Worm (Caenorhabditis elegans): ENCODE data around the gene msp-77.
"Not testable (repeated sequence)": the region's sequence is repeated elsewhere in the genome, so short reads cannot be mapped to it uniquely, and the experiment has no call there.

The msp-77 gene

DNA sequence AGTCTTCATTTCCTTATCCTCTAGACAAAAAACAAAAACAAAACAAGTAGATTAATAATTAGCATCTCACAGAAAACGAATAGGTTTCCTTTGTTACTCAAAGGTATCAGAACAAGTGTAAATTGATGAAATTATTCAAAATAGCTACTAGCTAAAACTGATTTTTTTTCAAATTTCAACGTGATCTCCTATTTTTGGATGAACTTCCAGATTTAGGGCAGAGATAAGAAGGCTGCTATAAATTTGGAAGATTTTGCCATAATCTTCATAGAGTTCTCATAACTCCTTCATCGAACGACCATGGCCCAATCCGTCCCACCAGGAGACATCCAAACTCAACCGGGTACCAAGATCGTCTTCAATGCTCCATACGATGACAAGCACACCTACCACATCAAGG lies at the start of gene msp-77:
Gene msp-77 (plus strand): TSS at position 301 of the 400 bp plus-strand sequence.
- not testable (repeated sequence) for TF ChIP-seq him-1, W03F9.2, dao-5 (tag; optimal IDR thresholded peaks at IDR 0.05)

DNA sequence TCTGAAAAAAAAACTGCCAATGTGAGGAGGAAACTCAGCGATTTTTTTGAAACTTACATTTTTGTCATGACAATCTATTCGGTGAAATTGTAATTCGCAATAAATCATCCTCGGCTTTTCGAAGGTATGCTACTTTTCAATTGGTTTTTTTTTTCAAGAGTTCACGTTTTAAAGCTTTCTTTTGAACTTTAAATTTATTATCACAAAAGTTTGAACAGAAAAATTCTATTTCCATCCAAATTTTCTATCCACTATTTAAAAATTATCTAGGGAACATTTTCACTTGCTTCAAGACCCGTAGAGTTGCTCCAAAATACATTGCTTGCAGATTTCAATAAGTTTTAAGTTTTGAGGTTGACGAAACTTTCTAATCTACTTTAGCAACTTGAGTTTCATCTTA lies 47.9 kb upstream of the msp-77 start, which contains the start of gene K07F5.6:
Gene K07F5.6 (minus strand): TSS at position 101 of the 400 bp plus-strand sequence.
- TF ChIP-seq W03F9.2 (tag; optimal IDR thresholded peaks at IDR 0.05) (no peak), dao-5 (tag; optimal IDR thresholded peaks at IDR 0.05) (no peak), him-1 (tag; optimal IDR thresholded peaks at IDR 0.05) (no peak)

DNA sequence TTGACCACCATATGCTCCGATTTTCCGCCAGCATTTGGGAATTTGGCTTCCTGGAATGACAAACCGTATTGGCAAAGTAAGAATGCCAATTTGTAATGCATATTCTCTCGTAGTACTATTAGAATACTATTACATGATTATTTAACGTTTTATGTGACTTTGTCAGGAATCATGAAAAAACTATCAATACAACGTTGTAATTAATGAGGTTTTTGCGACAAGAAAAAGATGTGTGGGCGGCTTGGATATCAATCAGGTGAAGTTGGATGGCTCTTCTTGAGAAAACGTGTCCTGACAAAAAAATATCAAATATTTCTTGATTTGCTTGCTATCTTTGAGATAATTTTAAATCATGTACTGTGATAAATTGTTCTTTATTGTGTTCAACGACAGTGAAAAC lies 46.4 kb upstream of the msp-77 start, which contains the start of gene K07F5.7:
Gene K07F5.7 (minus strand): TSS at position 101 of the 400 bp plus-strand sequence.
- TF ChIP-seq him-1 (tag; optimal IDR thresholded peaks at IDR 0.05): no peak
- no peak for TF ChIP-seq dao-5 (tag; optimal IDR thresholded peaks at IDR 0.05)
- TF ChIP-seq W03F9.2 (tag; optimal IDR thresholded peaks at IDR 0.05): no peak

DNA sequence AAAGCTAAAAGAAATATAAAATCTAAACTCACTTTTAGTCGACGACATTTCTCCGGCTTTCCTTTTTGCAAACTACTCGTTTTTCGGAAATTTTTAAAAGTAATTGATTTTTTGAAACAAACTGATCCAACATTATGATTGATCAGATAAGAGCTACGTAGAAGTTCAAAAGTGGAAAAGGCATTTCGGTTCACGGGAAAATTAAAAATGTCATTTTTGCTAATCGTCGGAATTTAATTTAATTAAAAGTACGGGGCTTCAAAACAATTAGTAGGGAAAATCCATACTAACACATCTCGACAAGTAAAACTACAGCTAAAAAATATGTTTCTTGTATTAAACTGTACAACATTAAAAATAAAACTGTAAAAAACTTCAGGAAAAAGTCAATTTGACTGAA lies 44.8 kb upstream of the msp-77 start, which contains the start of gene K07F5.8:
Gene K07F5.8 (minus strand): TSS at position 101 of the 400 bp plus-strand sequence.
- TF ChIP-seq him-1 (tag; optimal IDR thresholded peaks at IDR 0.05): no peak
- TF ChIP-seq dao-5 (tag; optimal IDR thresholded peaks at IDR 0.05): no peak
- TF ChIP-seq W03F9.2 (tag; optimal IDR thresholded peaks at IDR 0.05): no peak

DNA sequence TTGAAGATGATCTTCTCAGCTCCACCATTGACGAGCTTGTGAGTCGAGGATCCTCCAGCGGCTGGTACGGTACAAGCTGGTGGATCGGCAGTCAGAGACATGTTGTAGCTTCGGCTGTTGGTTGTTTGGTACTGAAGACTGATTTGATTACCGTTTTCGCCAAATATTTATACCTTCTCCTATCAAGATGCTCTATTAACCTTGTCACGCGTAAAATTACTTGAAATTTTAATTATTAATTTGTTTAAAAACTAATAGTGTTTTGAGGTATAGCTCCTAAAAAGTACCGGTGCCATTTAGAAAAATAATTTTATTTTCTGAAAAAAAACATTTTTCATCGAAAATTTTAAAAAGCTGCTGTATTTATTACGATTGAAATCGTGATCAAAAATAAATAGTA lies 43.5 kb upstream of the msp-77 start, which contains the start of gene ssp-10:
Gene ssp-10 (minus strand): TSS at position 101 of the 400 bp plus-strand sequence.
- TF ChIP-seq W03F9.2 (tag; optimal IDR thresholded peaks at IDR 0.05) (no peak), him-1 (tag; optimal IDR thresholded peaks at IDR 0.05) (no peak), dao-5 (tag; optimal IDR thresholded peaks at IDR 0.05) (no peak)

DNA sequence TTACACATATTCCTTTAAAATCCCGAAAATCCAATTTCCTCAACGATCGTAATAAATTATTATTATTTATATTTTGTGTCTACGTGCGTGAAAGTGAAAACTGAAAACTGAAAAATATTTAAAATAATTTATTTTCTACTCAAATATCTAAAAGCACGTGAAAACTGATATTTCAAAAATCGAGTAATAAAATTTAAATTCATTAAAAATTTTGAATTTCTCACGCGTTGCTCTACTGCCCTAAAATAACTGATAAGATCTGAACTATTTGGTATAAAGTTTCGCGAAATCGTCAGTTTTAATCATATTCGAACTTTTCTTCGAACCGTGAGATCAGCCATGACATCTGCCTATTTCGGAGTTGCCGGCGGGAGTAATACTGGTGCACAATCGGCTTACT lies 42.2 kb upstream of the msp-77 start, which contains the start of gene ssq-1:
Gene ssq-1 (plus strand): TSS at position 301 of the 400 bp plus-strand sequence.
- TF ChIP-seq dao-5 (tag; optimal IDR thresholded peaks at IDR 0.05): no peak
- TF ChIP-seq him-1 (tag; optimal IDR thresholded peaks at IDR 0.05): no peak
- no peak for TF ChIP-seq W03F9.2 (tag; optimal IDR thresholded peaks at IDR 0.05)

DNA sequence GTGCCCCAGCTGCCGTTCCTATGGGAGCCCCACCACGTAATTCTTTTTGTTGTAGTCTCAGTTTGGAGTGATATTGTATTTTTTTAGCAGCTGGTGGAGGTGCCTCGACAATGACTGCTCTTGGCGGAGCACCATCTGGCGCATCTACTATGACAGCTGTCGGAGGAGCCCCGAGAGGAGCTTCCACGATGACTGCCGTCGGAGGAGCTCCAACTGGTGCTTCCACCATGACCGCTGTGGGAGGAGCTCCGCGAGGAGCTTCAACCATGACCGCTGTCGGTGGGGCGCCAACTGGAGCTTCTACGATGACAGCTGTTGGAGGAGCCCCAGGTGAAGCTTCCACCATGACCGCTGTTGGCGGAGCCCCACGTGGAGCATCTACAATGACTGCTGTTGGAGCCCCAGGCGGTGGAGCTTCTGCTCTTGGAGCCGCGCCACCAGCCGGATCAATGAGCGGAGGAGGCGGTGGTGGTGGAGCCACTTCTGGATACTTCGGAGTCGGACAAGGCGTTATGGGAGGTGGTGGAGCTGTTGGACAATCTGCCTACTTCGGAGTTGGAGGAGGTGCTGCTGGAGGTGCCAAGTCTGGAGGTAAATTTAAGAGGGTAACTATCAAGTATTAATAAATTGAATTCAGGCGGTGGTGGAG lies 41.5 kb upstream of the msp-77 start:
- no peak for TF ChIP-seq dao-5 (tag; optimal IDR thresholded peaks at IDR 0.05)
- TF ChIP-seq him-1 (tag; optimal IDR thresholded peaks at IDR 0.05): no peak
- no peak for TF ChIP-seq W03F9.2 (tag; optimal IDR thresholded peaks at IDR 0.05)

DNA sequence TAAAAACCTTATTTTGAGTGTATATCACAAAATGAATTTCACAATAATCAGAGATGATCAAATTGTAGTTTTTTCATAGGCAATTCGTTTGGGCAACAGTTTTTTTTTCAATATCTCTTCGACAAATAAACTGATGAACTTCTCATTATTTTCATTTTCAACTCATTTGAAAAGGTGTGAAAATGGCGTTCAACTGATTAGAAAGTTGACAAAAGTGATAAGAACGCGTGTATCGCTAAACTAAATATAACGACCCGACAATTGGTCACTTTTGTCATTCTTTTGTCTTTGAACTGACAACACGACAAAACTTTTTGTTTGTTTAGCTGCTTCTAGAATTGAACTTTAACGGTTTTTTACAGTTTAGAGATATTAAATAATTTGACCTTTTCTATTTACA lies 39.5 kb upstream of the msp-77 start:
- no peak for TF ChIP-seq dao-5 (tag; optimal IDR thresholded peaks at IDR 0.05)
- TF ChIP-seq W03F9.2 (tag; optimal IDR thresholded peaks at IDR 0.05): no peak

DNA sequence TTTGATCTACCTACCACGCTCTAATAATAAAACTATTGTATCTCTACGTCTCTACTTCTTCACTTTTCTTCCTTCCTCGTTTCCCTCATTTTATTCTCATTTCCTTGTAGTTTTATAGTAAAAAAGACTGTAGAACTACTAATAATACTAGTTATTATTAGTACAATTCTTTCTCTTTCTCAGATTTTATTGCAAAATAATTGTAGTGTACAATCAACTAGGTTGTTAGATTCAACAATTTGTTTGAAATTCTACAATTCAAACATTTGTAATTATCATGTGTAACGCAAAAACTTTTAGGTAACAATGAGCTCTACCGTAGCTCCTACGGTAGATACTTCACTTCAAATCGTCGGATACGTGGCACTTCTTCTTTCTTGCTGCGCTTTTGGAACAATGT lies 38.7 kb upstream of the msp-77 start, which contains the start of gene K07F5.12:
Gene K07F5.12 (plus strand): TSS at position 301 of the 400 bp plus-strand sequence.
- no peak for TF ChIP-seq dao-5 (tag; optimal IDR thresholded peaks at IDR 0.05)
- TF ChIP-seq W03F9.2 (tag; optimal IDR thresholded peaks at IDR 0.05): no peak
- TF ChIP-seq him-1 (tag; optimal IDR thresholded peaks at IDR 0.05): no peak

DNA sequence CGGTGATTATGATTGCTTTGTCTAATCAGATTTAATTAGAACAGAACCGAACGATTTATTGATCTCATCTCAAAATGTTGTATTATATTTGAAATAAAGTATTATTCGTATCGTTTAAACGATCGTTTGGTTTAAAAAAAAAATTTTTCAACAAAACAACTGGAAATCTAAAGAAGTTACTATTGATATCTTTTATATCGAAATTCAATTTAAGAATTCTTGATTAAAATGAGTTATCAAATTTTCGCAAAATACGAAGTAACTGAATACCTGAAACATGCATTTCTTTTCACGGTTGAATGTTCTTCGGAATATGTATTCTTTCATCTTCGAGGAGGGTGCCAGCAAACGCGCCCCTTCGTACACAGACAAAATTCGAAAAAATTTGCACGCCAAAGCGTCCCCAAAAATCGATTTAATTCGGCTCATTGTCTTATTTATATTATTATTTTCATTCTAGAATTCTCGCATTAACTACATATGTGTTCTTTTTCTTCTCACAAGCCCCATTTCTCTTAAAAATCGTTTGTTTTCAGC lies 36.4 kb upstream of the msp-77 start, which contains the start of gene npp-1:
Gene npp-1 (plus strand): TSS at position 537 of the 537 bp plus-strand sequence.
- no peak for TF ChIP-seq dao-5 (tag; optimal IDR thresholded peaks at IDR 0.05)
- peak; percentile 75 for TF ChIP-seq W03F9.2 (tag; optimal IDR thresholded peaks at IDR 0.05)
- no peak for TF ChIP-seq him-1 (tag; optimal IDR thresholded peaks at IDR 0.05)

DNA sequence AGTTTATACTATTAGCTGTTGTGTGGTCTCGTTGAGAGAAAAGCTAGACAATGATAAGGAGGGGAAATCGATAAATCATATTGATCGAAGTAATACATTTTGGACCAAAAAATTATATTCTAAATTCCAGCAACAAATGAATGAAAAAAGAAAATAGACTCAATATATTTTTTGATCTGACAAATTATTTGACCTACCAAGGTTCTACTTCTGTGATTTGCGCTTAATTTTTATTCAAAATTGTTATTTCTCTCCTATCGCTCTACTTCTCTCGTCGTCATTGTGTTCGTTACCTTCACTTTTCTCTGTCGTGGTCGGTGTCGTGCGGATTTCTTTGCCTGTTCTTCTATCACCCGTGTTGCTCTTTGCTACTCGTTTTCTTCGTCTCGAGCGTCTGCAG lies 35.5 kb upstream of the msp-77 start:
- no peak for TF ChIP-seq W03F9.2 (tag; optimal IDR thresholded peaks at IDR 0.05)
- no peak for TF ChIP-seq him-1 (tag; optimal IDR thresholded peaks at IDR 0.05)
- TF ChIP-seq dao-5 (tag; optimal IDR thresholded peaks at IDR 0.05): no peak

DNA sequence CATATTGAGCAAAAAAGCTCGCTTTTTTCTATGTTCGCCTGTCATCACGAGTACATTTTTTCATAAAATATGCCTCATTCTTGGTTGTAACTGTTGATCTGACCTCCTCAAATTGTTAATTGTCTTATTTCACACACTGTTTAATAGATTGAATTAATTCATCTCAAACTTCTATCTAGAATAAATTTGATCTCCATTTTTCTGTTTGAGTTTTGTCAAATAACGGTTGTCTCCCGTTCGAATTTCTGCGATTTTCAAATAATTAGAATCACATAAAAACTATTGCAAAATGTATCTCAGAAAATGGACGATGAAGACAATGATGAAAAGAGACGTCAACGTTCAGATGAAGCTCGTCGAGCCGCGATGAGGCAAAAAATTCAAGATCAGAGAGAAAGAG lies 32.5 kb upstream of the msp-77 start, which contains the start of gene K07F5.14:
Gene K07F5.14 (plus strand): TSS at position 301 of the 400 bp plus-strand sequence.
- TF ChIP-seq dao-5 (tag; optimal IDR thresholded peaks at IDR 0.05): no peak
- TF ChIP-seq him-1 (tag; optimal IDR thresholded peaks at IDR 0.05): no peak
- TF ChIP-seq W03F9.2 (tag; optimal IDR thresholded peaks at IDR 0.05): no peak

DNA sequence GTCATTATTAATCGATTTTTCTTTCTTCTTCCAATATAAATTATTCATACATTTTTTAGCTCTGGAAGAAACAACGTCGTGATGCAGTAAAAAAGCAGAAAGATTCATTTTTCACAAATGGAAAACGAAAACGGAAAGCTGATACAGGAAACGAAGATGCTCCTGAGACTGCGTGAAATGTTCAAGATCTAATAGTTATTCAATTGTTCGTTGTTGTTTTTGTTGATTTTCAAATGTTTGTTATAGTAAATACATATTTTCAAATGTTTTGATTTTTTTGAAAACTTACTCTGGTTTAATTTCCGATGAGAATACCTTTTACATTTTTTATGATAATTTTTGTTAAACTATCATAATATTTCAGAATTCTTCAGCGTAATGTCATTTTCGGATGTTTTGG lies 30.6 kb upstream of the msp-77 start, which contains the start of gene K07F5.16:
Gene K07F5.16 (plus strand): TSS at position 301 of the 400 bp plus-strand sequence.
- TF ChIP-seq dao-5 (tag; optimal IDR thresholded peaks at IDR 0.05) (no peak), him-1 (tag; optimal IDR thresholded peaks at IDR 0.05) (no peak), W03F9.2 (tag; optimal IDR thresholded peaks at IDR 0.05) (no peak)

DNA sequence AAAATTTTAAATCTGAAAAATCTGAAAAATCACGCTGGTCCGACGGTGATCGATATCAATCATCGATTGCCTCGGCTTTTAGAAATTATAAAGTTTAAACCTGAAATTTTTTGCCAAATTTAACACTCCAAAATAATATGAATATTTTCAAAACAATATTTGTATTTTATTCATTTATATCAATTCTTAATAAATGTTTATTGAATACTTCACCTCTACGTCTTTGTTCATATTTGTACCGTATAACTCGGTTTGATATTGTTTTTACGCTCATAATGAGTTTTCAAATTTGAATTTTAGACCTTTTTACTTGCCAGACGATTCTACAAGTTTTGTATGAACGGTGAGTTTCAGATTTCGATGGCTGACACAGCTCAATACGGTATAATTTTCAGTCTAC lies 29.7 kb upstream of the msp-77 start, which contains the start of the genes K07F5.15 and K07F5.22:
Gene K07F5.15 (plus strand): TSS at position 301 of the 400 bp plus-strand sequence.
Gene K07F5.22 (plus strand): TSS at position 301 of the 400 bp plus-strand sequence.
- no peak for TF ChIP-seq dao-5 (tag; optimal IDR thresholded peaks at IDR 0.05)
- no peak for TF ChIP-seq W03F9.2 (tag; optimal IDR thresholded peaks at IDR 0.05)
- TF ChIP-seq him-1 (tag; optimal IDR thresholded peaks at IDR 0.05): no peak
